Fruit fly (Drosophila melanogaster) whole organism, prepupa: ENCODE results near the gene Sfp77F.

Experiments used
- Blimp-1 ChIP-seq: fragments of 200-800 bp; sonication (Bioruptor generic); optimal IDR thresholded peaks from 3 replicates; lab custom pipeline; 2017; ENCODE audit warnings: missing biosample characterization, missing genetic modification characterization, mild to moderate bottlenecking, moderate library complexity, missing genetic modification reagents
- CG10631 ChIP-seq: fragments of 200-800 bp; sonication (Bioruptor generic); optimal IDR thresholded peaks from 2 replicates; lab custom pipeline; 2016; ENCODE audit warnings: missing biosample characterization, missing genetic modification characterization
- CG10669 ChIP-seq: fragments of 200-800 bp; sonication (Bioruptor generic); optimal IDR thresholded peaks from 3 replicates; lab custom pipeline; 2018; ENCODE audit warnings: missing biosample characterization, mild to moderate bottlenecking, missing genetic modification characterization, moderate library complexity
- CG11762 ChIP-seq: fragments of 200-800 bp; sonication (Bioruptor generic); optimal IDR thresholded peaks from 3 replicates; lab custom pipeline; 2016; ENCODE audit warnings: missing biosample characterization, missing genetic modification characterization; ENCODE audit not compliant: insufficient read depth
- CG11902 ChIP-seq: fragments of 200-800 bp; sonication (Bioruptor generic); optimal IDR thresholded peaks from 3 replicates; lab custom pipeline; 2016; ENCODE audit warnings: missing biosample characterization, missing genetic modification characterization
- CG15336 ChIP-seq: fragments of 200-800 bp; sonication (Bioruptor generic); IDR thresholded peaks from 2 replicates; pipeline ENCODE4 v1.3.6; 2022; ENCODE audit warnings: missing biosample characterization, missing genetic modification characterization
- CG1621 ChIP-seq: fragments of 200-800 bp; sonication (Bioruptor generic); optimal IDR thresholded peaks from 3 replicates; lab custom pipeline; 2018; ENCODE audit warnings: missing biosample characterization, mild to moderate bottlenecking, missing genetic modification characterization
- CG31627 ChIP-seq: fragments of 200-800 bp; sonication (Bioruptor generic); optimal IDR thresholded peaks from 3 replicates; lab custom pipeline; 2016; ENCODE audit warnings: missing biosample characterization, missing genetic modification characterization
- CG32006 ChIP-seq: fragments of 200-800 bp; sonication (Bioruptor generic); optimal IDR thresholded peaks from 3 replicates; lab custom pipeline; 2017; ENCODE audit warnings: missing biosample characterization, mild to moderate bottlenecking, missing genetic modification characterization
- CG34406 ChIP-seq: fragments of 200-800 bp; sonication (Bioruptor generic); optimal IDR thresholded peaks from 3 replicates; lab custom pipeline; 2016; ENCODE audit warnings: missing biosample characterization, missing genetic modification characterization
- CG3919 ChIP-seq: fragments of 200-800 bp; sonication (Bioruptor generic); optimal IDR thresholded peaks from 3 replicates; lab custom pipeline; 2016; ENCODE audit warnings: missing biosample characterization, missing genetic modification characterization
- CG4318 ChIP-seq: fragments of 200-800 bp; sonication (Bioruptor generic); optimal IDR thresholded peaks from 3 replicates; lab custom pipeline; 2017; ENCODE audit warnings: missing biosample characterization, mild to moderate bottlenecking, missing genetic modification characterization
- CG6163 ChIP-seq: fragments of 200-800 bp; sonication (Bioruptor generic); IDR thresholded peaks from 3 replicates; pipeline ENCODE4 v1.3.6; 2022; ENCODE audit warnings: missing biosample characterization, missing genetic modification characterization
- CG6792 ChIP-seq: fragments of 200-800 bp; sonication (Bioruptor generic); optimal IDR thresholded peaks from 3 replicates; lab custom pipeline; 2016; ENCODE audit warnings: missing biosample characterization, missing genetic modification characterization
- CG6808 ChIP-seq: fragments of 200-800 bp; sonication (Bioruptor generic); optimal IDR thresholded peaks from 3 replicates; lab custom pipeline; 2017; ENCODE audit warnings: missing biosample characterization, missing genetic modification characterization, mild to moderate bottlenecking, moderate library complexity, missing genetic modification reagents
- CG6854 ChIP-seq: fragments of 200-800 bp; sonication (Bioruptor generic); optimal IDR thresholded peaks from 2 replicates; lab custom pipeline; 2017; ENCODE audit warnings: missing biosample characterization, mild to moderate bottlenecking, missing genetic modification characterization
- CG7368 ChIP-seq: fragments of 200-800 bp; sonication (Bioruptor generic); optimal IDR thresholded peaks from 3 replicates; lab custom pipeline; 2016; ENCODE audit warnings: missing biosample characterization, missing genetic modification characterization
- CG8319 ChIP-seq: fragments of 200-800 bp; sonication (Bioruptor generic); optimal IDR thresholded peaks from 3 replicates; lab custom pipeline; 2016; ENCODE audit warnings: missing biosample characterization, missing genetic modification characterization
- CG8632 ChIP-seq: fragments of 200-800 bp; sonication (Bioruptor generic); optimal IDR thresholded peaks from 3 replicates; lab custom pipeline; 2016; ENCODE audit warnings: missing biosample characterization, missing genetic modification characterization
- CG9139 ChIP-seq: fragments of 200-800 bp; sonication (Bioruptor generic); optimal IDR thresholded peaks from 3 replicates; lab custom pipeline; 2017; ENCODE audit warnings: missing biosample characterization, mild to moderate bottlenecking, missing genetic modification characterization
- Eip75B ChIP-seq: fragments of 200-800 bp; sonication (Bioruptor generic); optimal IDR thresholded peaks from 3 replicates; lab custom pipeline; 2016; ENCODE audit warnings: missing biosample characterization, missing genetic modification characterization
- Eip78C ChIP-seq: fragments of 200-800 bp; sonication (Bioruptor generic); peaks from one replicate; lab custom pipeline; 2016; ENCODE audit warnings: missing biosample characterization, missing genetic modification characterization
- Eip93F ChIP-seq: fragments of 200-800 bp; sonication (Bioruptor generic); optimal IDR thresholded peaks from 2 replicates; lab custom pipeline; 2016; ENCODE audit warnings: missing biosample characterization, mild to moderate bottlenecking, missing genetic modification characterization
- Ets21C ChIP-seq: fragments of 200-800 bp; sonication (Bioruptor generic); optimal IDR thresholded peaks from 3 replicates; lab custom pipeline; 2016; ENCODE audit warnings: missing biosample characterization, missing genetic modification characterization
- Ets96B ChIP-seq: fragments of 200-800 bp; optimal IDR thresholded peaks from 2 replicates; lab custom pipeline; 2019; ENCODE audit warnings: missing biosample characterization, mild to moderate bottlenecking, missing genetic modification characterization, moderate library complexity
- Gug ChIP-seq: fragments of 200-800 bp; sonication (Bioruptor generic); IDR thresholded peaks from 2 replicates; pipeline ENCODE4 v1.3.6; 2022; ENCODE audit warnings: missing biosample characterization, missing genetic modification characterization
- Hr38 ChIP-seq: sonication (Bioruptor generic); optimal IDR thresholded peaks from 2 replicates; lab custom pipeline; 2016; ENCODE audit warnings: missing biosample characterization, missing genetic modification characterization
- Hr39 ChIP-seq: fragments of 200-800 bp; sonication (Bioruptor generic); optimal IDR thresholded peaks from 2 replicates; lab custom pipeline; 2016; ENCODE audit warnings: missing biosample characterization, missing genetic modification characterization
- Hr4 ChIP-seq: fragments of 200-800 bp; sonication (Bioruptor generic); optimal IDR thresholded peaks from 3 replicates; lab custom pipeline; 2016; ENCODE audit warnings: missing biosample characterization, missing genetic modification characterization
- Met ChIP-seq: fragments of 200-800 bp; sonication (Bioruptor generic); optimal IDR thresholded peaks from 3 replicates; lab custom pipeline; 2016; ENCODE audit warnings: missing biosample characterization, missing genetic modification characterization
- Smox ChIP-seq: fragments of 200-800 bp; sonication (Bioruptor generic); optimal IDR thresholded peaks from 3 replicates; lab custom pipeline; 2016; ENCODE audit warnings: missing biosample characterization, missing genetic modification characterization
- Sox102F ChIP-seq: fragments of 200-800 bp; sonication (Bioruptor generic); optimal IDR thresholded peaks from 2 replicates; lab custom pipeline; 2016; ENCODE audit warnings: missing biosample characterization, mild to moderate bottlenecking, missing genetic modification characterization
- Sox14 ChIP-seq: fragments of 200-800 bp; sonication (Bioruptor generic); optimal IDR thresholded peaks from 3 replicates; lab custom pipeline; 2016; ENCODE audit warnings: missing biosample characterization, missing genetic modification characterization
- achi ChIP-seq: fragments of 200-800 bp; sonication (Bioruptor generic); optimal IDR thresholded peaks from 3 replicates; lab custom pipeline; 2016; ENCODE audit warnings: missing biosample characterization, missing genetic modification characterization
- acj6 ChIP-seq: fragments of 200-800 bp; sonication (Bioruptor generic); optimal IDR thresholded peaks from 3 replicates; lab custom pipeline; 2016; ENCODE audit warnings: missing biosample characterization, missing genetic modification characterization
- cyc ChIP-seq: fragments of 200-800 bp; sonication (Bioruptor generic); optimal IDR thresholded peaks from 3 replicates; lab custom pipeline; 2016; ENCODE audit warnings: missing biosample characterization, missing genetic modification characterization
- dsx ChIP-seq: fragments of 200-800 bp; optimal IDR thresholded peaks from 3 replicates; lab custom pipeline; 2019; ENCODE audit warnings: missing biosample characterization, mild to moderate bottlenecking, missing genetic modification characterization, moderate library complexity; ENCODE audit not compliant: poor library complexity, severe bottlenecking
- eg ChIP-seq: fragments of 200-800 bp; sonication (Bioruptor generic); IDR thresholded peaks from 3 replicates; pipeline ENCODE4 v1.3.6; 2022; ENCODE audit warnings: missing biosample characterization, missing genetic modification characterization
- esn ChIP-seq: fragments of 200-800 bp; sonication (Bioruptor generic); optimal IDR thresholded peaks from 2 replicates; lab custom pipeline; 2016; ENCODE audit warnings: missing biosample characterization, mild to moderate bottlenecking, missing genetic modification characterization, moderate library complexity
- fd59A ChIP-seq: fragments of 200-800 bp; sonication (Bioruptor generic); optimal IDR thresholded peaks from 2 replicates; lab custom pipeline; 2017; ENCODE audit warnings: missing biosample characterization, mild to moderate bottlenecking, missing genetic modification characterization, missing genetic modification reagents
- fd85E ChIP-seq: fragments of 200-800 bp; sonication (Bioruptor generic); optimal IDR thresholded peaks from 3 replicates; lab custom pipeline; 2016; ENCODE audit warnings: missing biosample characterization, missing genetic modification characterization
- fkh ChIP-seq: fragments of 200-800 bp; sonication (Bioruptor generic); optimal IDR thresholded peaks from 3 replicates; lab custom pipeline; 2017; ENCODE audit warnings: missing biosample characterization, mild to moderate bottlenecking, missing genetic modification characterization, moderate library complexity
- lz ChIP-seq: fragments of 200-800 bp; sonication (Bioruptor generic); optimal IDR thresholded peaks from 3 replicates; lab custom pipeline; 2016; ENCODE audit warnings: missing biosample characterization, missing genetic modification characterization
- net ChIP-seq: fragments of 200-800 bp; sonication (Bioruptor generic); optimal IDR thresholded peaks from 3 replicates; lab custom pipeline; 2016; ENCODE audit warnings: missing biosample characterization, missing genetic modification characterization
- pdm3 ChIP-seq: fragments of 200-800 bp; sonication (Bioruptor generic); optimal IDR thresholded peaks from 3 replicates; lab custom pipeline; 2016; ENCODE audit warnings: missing biosample characterization, missing genetic modification characterization
- spab ChIP-seq: fragments of 200-800 bp; sonication (Bioruptor generic); optimal IDR thresholded peaks from 2 replicates; lab custom pipeline; 2017; ENCODE audit warnings: missing biosample characterization, mild to moderate bottlenecking, missing genetic modification characterization, missing genetic modification reagents
- ss ChIP-seq, 2 experiments: fragments of 200-800 bp; sonication (Bioruptor generic); optimal IDR thresholded peaks; 2 replicates in 1 of 2; 3 replicates in 1 of 2; lab custom pipeline; 2017 to 2018; ENCODE audit warnings: mild to moderate bottlenecking in 2 of 2, missing biosample characterization in 2 of 2, missing genetic modification characterization in 2 of 2, moderate library complexity in 1 of 2
- svp ChIP-seq: fragments of 200-800 bp; sonication (Bioruptor generic); peaks from one replicate; lab custom pipeline; 2016; ENCODE audit warnings: missing biosample characterization, missing genetic modification characterization
- topi ChIP-seq: fragments of 200-800 bp; sonication (Bioruptor generic); optimal IDR thresholded peaks from 3 replicates; lab custom pipeline; 2016; ENCODE audit warnings: missing biosample characterization, missing genetic modification characterization

The Sfp77F gene

dm6 chr3L:20918945-20919344 is 21.7 kb upstream of the Sfp77F start (continued):
- peak; percentile 52 for TF ChIP-seq achi (GFP tag; lab: Kevin White, UChicago)
- peak; percentile 23 for TF ChIP-seq Eip75B
- TF ChIP-seq CG7368 (GFP tag; lab: Kevin White, UChicago): no peak
- TF ChIP-seq fd59A (GFP tag; lab: Kevin White, UChicago): peak; percentile 11

dm6 chr3L:20917025-20917691 is 19.9 kb upstream of the Sfp77F start:
- no peak for TF ChIP-seq CG8319 (GFP tag; lab: Kevin White, UChicago)
- TF ChIP-seq Met (GFP tag; lab: Kevin White, UChicago): peak; percentile 45
- no peak for TF ChIP-seq fkh (GFP tag; lab: Kevin White, UChicago)
- TF ChIP-seq Sox102F (GFP tag; lab: Kevin White, UChicago): no peak
- no peak for TF ChIP-seq Ets21C (GFP tag; lab: Kevin White, UChicago)
- no peak for TF ChIP-seq CG1621 (tag; lab: Kevin White, UChicago)
- peak; percentile 32 for TF ChIP-seq topi
- peak; percentile 39 for TF ChIP-seq CG31627 (GFP tag; lab: Kevin White, UChicago)
- TF ChIP-seq Eip93F (GFP tag; lab: Kevin White, UChicago): no peak
- peak; percentile 13 for TF ChIP-seq Smox (GFP tag; lab: Kevin White, UChicago)
- TF ChIP-seq Hr39 (GFP tag; lab: Kevin White, UChicago): peak; percentile 24
- no peak for TF ChIP-seq CG9139
- TF ChIP-seq CG8632: no peak
- TF ChIP-seq pdm3 (GFP tag; lab: Kevin White, UChicago): peak; percentile 10
- no peak for TF ChIP-seq CG7368 (GFP tag; lab: Kevin White, UChicago)
- no peak for TF ChIP-seq CG6792 (GFP tag; lab: Kevin White, UChicago)
- no peak for TF ChIP-seq fd85E (GFP tag; lab: Kevin White, UChicago)
- TF ChIP-seq acj6 (GFP tag; lab: Kevin White, UChicago): no peak
- no peak for TF ChIP-seq Hr38 (GFP tag; lab: Kevin White, UChicago)
- no peak for TF ChIP-seq CG6163
- TF ChIP-seq Ets96B (tag; lab: Kevin White, UChicago): no peak
- TF ChIP-seq CG10669 (GFP tag; lab: Kevin White, UChicago): peak; percentile 18
- peak in 1 of 2 experiments; percentile 5 for TF ChIP-seq ss (GFP tag; optimal IDR thresholded peaks at IDR 0.05; lab: Kevin White, UChicago)
- no peak for TF ChIP-seq CG10631
- TF ChIP-seq fd59A (GFP tag; lab: Kevin White, UChicago): no peak
- TF ChIP-seq cyc (GFP tag; lab: Kevin White, UChicago): peak; percentile 32
- TF ChIP-seq net (GFP tag; lab: Kevin White, UChicago): no peak
- TF ChIP-seq esn (GFP tag; lab: Kevin White, UChicago): peak; percentile 58
- no peak for TF ChIP-seq Gug
- no peak for TF ChIP-seq CG34406
- TF ChIP-seq CG4318: no peak
- TF ChIP-seq Eip78C (GFP tag; lab: Kevin White, UChicago): peak; percentile 83
- peak; percentile 15 for TF ChIP-seq dsx
- TF ChIP-seq CG6854 (GFP tag; lab: Kevin White, UChicago): no peak
- TF ChIP-seq CG32006 (GFP tag; lab: Kevin White, UChicago): no peak
- TF ChIP-seq spab (GFP tag; lab: Kevin White, UChicago): no peak
- TF ChIP-seq CG15336 (GFP tag; lab: Robert Waterston, UW): no peak
- TF ChIP-seq Blimp-1: peak; percentile 37
- TF ChIP-seq Hr4 (GFP tag; lab: Kevin White, UChicago): no peak
- TF ChIP-seq lz: peak; percentile 26
- TF ChIP-seq CG11902: no peak
- peak; percentile 65 for TF ChIP-seq svp
- peak; percentile 9 for TF ChIP-seq CG6808 (GFP tag; lab: Kevin White, UChicago)
- no peak for TF ChIP-seq Sox14 (GFP tag; lab: Kevin White, UChicago)
- TF ChIP-seq CG11762 (GFP tag; lab: Kevin White, UChicago): no peak
- no peak for TF ChIP-seq eg (GFP tag; lab: Robert Waterston, UW)
- no peak for TF ChIP-seq CG3919 (GFP tag; lab: Kevin White, UChicago)
